Worm (Caenorhabditis elegans): ENCODE measurements around the gene clec-20.

DNA sequence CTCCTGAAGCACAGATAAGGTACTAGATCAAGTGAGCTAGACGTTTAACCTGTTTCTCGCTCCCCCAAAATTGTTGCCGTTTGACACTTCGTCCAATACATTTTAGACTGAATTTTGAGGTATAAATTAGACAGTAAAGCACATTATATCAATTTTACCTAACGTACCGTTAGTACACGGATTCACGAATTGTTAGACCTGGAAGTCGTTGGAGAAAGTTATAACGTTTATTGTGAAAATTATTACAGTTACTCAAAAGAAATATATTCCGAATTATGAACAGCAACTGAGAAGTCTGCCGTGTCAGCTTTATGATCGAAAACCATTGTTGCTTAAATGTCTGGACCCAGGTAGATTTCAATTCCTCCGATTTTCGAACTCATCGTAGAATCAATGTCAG, 34.2 kb downstream of the clec-20 start:
- TF ChIP-seq ztf-11 (tag; optimal IDR thresholded peaks at IDR 0.05) (no peak), unc-39 (tag; optimal IDR thresholded peaks at IDR 0.05) (no peak)
